Fruit fly (Drosophila melanogaster) whole organism: ENCODE measurements around the gene CG15209.

Experiments
- CG8478 ChIP-seq: fragments of >200 bp; optimal IDR thresholded peaks from 2 replicates; lab custom pipeline; 2018; ENCODE audit warnings: inconsistent platforms
- Dll ChIP-seq: fragments of >200 bp; optimal IDR thresholded peaks from 2 replicates; lab custom pipeline; 2017
- EcR ChIP-seq, 2 experiments: fragments of >200 bp; optimal IDR thresholded peaks; 2 replicates each; lab custom pipeline; 2017; ENCODE audit warnings: missing biosample characterization in 2 of 2, missing genetic modification characterization in 2 of 2, missing genetic modification reagents in 2 of 2
- pan ChIP-seq: fragments of >200 bp; optimal IDR thresholded peaks from 2 replicates; lab custom pipeline; 2017
- psq ChIP-seq: fragments of >200 bp; optimal IDR thresholded peaks from 2 replicates; lab custom pipeline; 2017

DNA sequence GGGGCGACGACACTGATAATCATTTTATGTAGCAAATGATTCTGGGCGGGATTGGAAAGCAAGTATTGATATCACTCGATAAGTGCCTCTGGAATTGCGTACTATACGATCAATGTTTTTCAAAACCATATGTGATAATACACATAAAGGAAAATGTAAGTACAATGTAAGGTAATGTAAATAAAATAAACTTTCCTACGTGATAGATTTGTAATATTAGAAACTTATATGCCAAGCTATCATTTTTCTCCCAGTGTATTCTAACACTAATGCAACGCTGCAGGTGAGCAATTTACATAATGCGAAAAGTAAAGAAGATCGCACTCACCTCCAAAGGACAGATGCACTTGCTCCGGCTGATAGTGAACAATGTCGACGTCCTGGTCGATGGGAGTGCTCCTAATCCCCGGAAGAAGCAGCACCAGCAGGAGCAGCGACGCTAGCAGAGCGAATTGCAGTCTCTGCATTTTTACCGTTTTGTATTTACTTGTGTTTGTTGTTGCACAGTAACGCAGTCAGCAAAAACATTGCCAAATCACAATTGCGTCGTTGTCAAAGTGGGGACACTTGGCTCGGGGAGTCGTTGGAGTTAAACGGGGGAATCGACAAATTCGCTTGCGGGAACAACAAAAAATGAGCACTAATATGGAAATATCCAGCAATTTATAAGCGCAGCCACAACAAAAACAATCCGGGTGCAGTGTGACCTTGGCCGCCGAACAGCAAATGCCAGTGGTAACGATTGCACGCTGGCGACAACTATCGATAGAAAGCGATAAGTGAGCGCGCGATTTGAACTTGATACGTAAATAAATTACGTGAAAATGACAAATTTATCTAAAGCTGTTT is 35.3 kb downstream of the CG15209 start, which contains the start of gene CG1637:
- no peak for TF ChIP-seq psq
- TF ChIP-seq CG8478 (lab: Kevin White, UChicago) = no peak
- TF ChIP-seq pan (lab: Kevin White, UChicago) = no peak
- no peak for TF ChIP-seq Dll (lab: Kevin White, UChicago)
- no peak for TF ChIP-seq EcR (GFP tag; optimal IDR thresholded peaks at IDR 0.05; lab: Kevin White, UChicago)
